Worm (Caenorhabditis elegans) whole organism, late embryonic: ENCODE measurements around the gene vav-1.

Experiments
- C08G9.2 ChIP-seq: sonication (generic microtip); optimal IDR thresholded peaks from 2 replicates; lab custom pipeline; 2016; ENCODE audit warnings: mild to moderate bottlenecking, missing genetic modification characterization, moderate library complexity, missing compliant biosample characterization
- C38D4.7 ChIP-seq: fragments of 200-800 bp; sonication (Bioruptor generic); optimal IDR thresholded peaks from 2 replicates; lab custom pipeline; 2018; ENCODE audit warnings: mild to moderate bottlenecking, missing genetic modification characterization, moderate library complexity, missing compliant biosample characterization
- K09A11.1 ChIP-seq: sonication (generic microtip); optimal IDR thresholded peaks from 2 replicates; lab custom pipeline; 2017; ENCODE audit warnings: antibody characterized with exemption, mild to moderate bottlenecking, missing genetic modification characterization, missing compliant biosample characterization; ENCODE audit not compliant: insufficient read depth
- Y22D7AL.16 ChIP-seq: sonication (generic microtip); optimal IDR thresholded peaks from 2 replicates; lab custom pipeline; 2016; ENCODE audit warnings: missing genetic modification characterization, missing compliant biosample characterization
- ama-1 ChIP-seq: fragments of 150-350 bp; optimal IDR thresholded peaks from 2 replicates; lab custom pipeline; 2014
- ceh-14 ChIP-seq: sonication (generic microtip); optimal IDR thresholded peaks from 2 replicates; lab custom pipeline; 2016; ENCODE audit warnings: missing genotype, missing genetic modification characterization, missing compliant biosample characterization
- ceh-18 ChIP-seq: sonication (generic microtip); optimal IDR thresholded peaks from 2 replicates; lab custom pipeline; 2016; ENCODE audit warnings: missing genetic modification characterization, missing compliant biosample characterization
- ceh-22 ChIP-seq: sonication (generic microtip); optimal IDR thresholded peaks from 2 replicates; lab custom pipeline; 2017; ENCODE audit warnings: missing biosample characterization, missing genetic modification characterization
- ceh-24 ChIP-seq: sonication (generic microtip); optimal IDR thresholded peaks from 2 replicates; lab custom pipeline; 2016; ENCODE audit warnings: mild to moderate bottlenecking, missing genetic modification characterization, missing compliant biosample characterization
- ceh-30 ChIP-seq: fragments of 150-350 bp; optimal IDR thresholded peaks from 2 replicates; lab custom pipeline; 2014; ENCODE audit warnings: missing biosample characterization, missing genetic modification characterization
- ceh-31 ChIP-seq: sonication (generic microtip); optimal IDR thresholded peaks from 2 replicates; lab custom pipeline; 2016; ENCODE audit warnings: missing genetic modification characterization, missing compliant biosample characterization
- ceh-34 ChIP-seq: sonication (generic microtip); optimal IDR thresholded peaks from 2 replicates; lab custom pipeline; 2016; ENCODE audit warnings: mild to moderate bottlenecking, missing genetic modification characterization, missing compliant biosample characterization
- ceh-48 ChIP-seq: sonication (generic microtip); optimal IDR thresholded peaks from 2 replicates; lab custom pipeline; 2016; ENCODE audit warnings: missing genetic modification characterization, inconsistent platforms, missing compliant biosample characterization
- ceh-6 ChIP-seq: fragments of 200-800 bp; sonication (Bioruptor generic); optimal IDR thresholded peaks from 2 replicates; lab custom pipeline; 2018; ENCODE audit warnings: mild to moderate bottlenecking, missing genetic modification characterization, missing compliant biosample characterization
- ceh-9 ChIP-seq: sonication (generic microtip); optimal IDR thresholded peaks from 2 replicates; lab custom pipeline; 2016; ENCODE audit warnings: mild to moderate bottlenecking, missing genetic modification characterization, inconsistent platforms, missing compliant biosample characterization
- che-1 ChIP-seq: sonication (generic microtip); optimal IDR thresholded peaks from 2 replicates; lab custom pipeline; 2016; ENCODE audit warnings: mild to moderate bottlenecking, missing genetic modification characterization, missing compliant biosample characterization
- dmd-4 ChIP-seq: sonication (generic microtip); optimal IDR thresholded peaks from 2 replicates; lab custom pipeline; 2016; ENCODE audit warnings: borderline replicate concordance, missing genetic modification characterization, missing compliant biosample characterization
- dve-1 ChIP-seq: sonication (generic microtip); optimal IDR thresholded peaks from 2 replicates; lab custom pipeline; 2017; ENCODE audit warnings: antibody characterized with exemption, mild to moderate bottlenecking, missing genetic modification characterization, missing compliant biosample characterization
- elt-2 ChIP-seq: sonication (generic microtip); optimal IDR thresholded peaks from 2 replicates; lab custom pipeline; 2016; ENCODE audit warnings: missing genetic modification reagents, missing genetic modification characterization, missing compliant biosample characterization
- elt-4 ChIP-seq: sonication (generic microtip); optimal IDR thresholded peaks from 2 replicates; lab custom pipeline; 2016; ENCODE audit warnings: missing genetic modification characterization, missing compliant biosample characterization
- eyg-1 ChIP-seq: sonication (generic microtip); optimal IDR thresholded peaks from 2 replicates; lab custom pipeline; 2016; ENCODE audit warnings: missing genotype, missing genetic modification characterization, missing compliant biosample characterization
- fax-1 ChIP-seq: sonication (generic microtip); optimal IDR thresholded peaks from 2 replicates; lab custom pipeline; 2016; ENCODE audit warnings: missing genotype, missing genetic modification characterization, missing compliant biosample characterization
- gmeb-2 ChIP-seq: sonication (generic microtip); optimal IDR thresholded peaks from 2 replicates; lab custom pipeline; 2016; ENCODE audit warnings: missing genetic modification characterization, inconsistent platforms, missing compliant biosample characterization
- hlh-13 ChIP-seq: fragments of 200-800 bp; sonication (Bioruptor generic); optimal IDR thresholded peaks from 2 replicates; lab custom pipeline; 2018; ENCODE audit warnings: mild to moderate bottlenecking, missing genetic modification characterization, missing compliant biosample characterization
- hlh-15 ChIP-seq: sonication (generic microtip); optimal IDR thresholded peaks from 2 replicates; lab custom pipeline; 2016; ENCODE audit warnings: missing genetic modification characterization, missing compliant biosample characterization
- hlh-6 ChIP-seq: sonication (generic microtip); optimal IDR thresholded peaks from 2 replicates; lab custom pipeline; 2016; ENCODE audit warnings: missing genotype, missing genetic modification characterization, missing compliant biosample characterization
- madf-2 ChIP-seq: sonication (generic microtip); optimal IDR thresholded peaks from 2 replicates; lab custom pipeline; 2017; ENCODE audit warnings: missing genetic modification characterization, missing compliant biosample characterization
- mec-3 ChIP-seq: sonication (generic microtip); optimal IDR thresholded peaks from 2 replicates; lab custom pipeline; 2016; ENCODE audit warnings: borderline replicate concordance, missing genetic modification characterization, missing compliant biosample characterization
- nfya-1 ChIP-seq: sonication (generic microtip); optimal IDR thresholded peaks from 2 replicates; lab custom pipeline; 2017; ENCODE audit warnings: missing genetic modification characterization, mild to moderate bottlenecking, missing compliant biosample characterization, antibody characterized with exemption, moderate library complexity
- nhr-11 ChIP-seq: fragments of 150-350 bp; optimal IDR thresholded peaks from 2 replicates; lab custom pipeline; 2014; ENCODE audit warnings: missing biosample characterization, missing genetic modification characterization
- nhr-232 ChIP-seq: sonication (generic microtip); optimal IDR thresholded peaks from 2 replicates; lab custom pipeline; 2016; ENCODE audit warnings: missing genetic modification characterization, missing compliant biosample characterization
- pha-4 ChIP-seq: fragments of 150-350 bp; optimal IDR thresholded peaks from 2 replicates; lab custom pipeline; 2018; ENCODE audit warnings: missing biosample characterization, missing genetic modification reagents, missing genetic modification characterization
- pqm-1 ChIP-seq: sonication (generic microtip); optimal IDR thresholded peaks from 2 replicates; lab custom pipeline; 2016; ENCODE audit warnings: missing genetic modification characterization, missing compliant biosample characterization
- pros-1 ChIP-seq: fragments of 150-350 bp; optimal IDR thresholded peaks from 2 replicates; lab custom pipeline; 2014; ENCODE audit warnings: missing biosample characterization, missing genetic modification reagents, missing genetic modification characterization
- rnt-1 ChIP-seq: sonication (generic microtip); optimal IDR thresholded peaks from 2 replicates; lab custom pipeline; 2016; ENCODE audit warnings: missing genetic modification characterization, missing compliant biosample characterization
- sdc-2 ChIP-seq: sonication (generic microtip); optimal IDR thresholded peaks from 2 replicates; lab custom pipeline; 2016; ENCODE audit warnings: missing genotype, missing genetic modification characterization, missing compliant biosample characterization
- sox-4 ChIP-seq: sonication (generic microtip); optimal IDR thresholded peaks from 2 replicates; lab custom pipeline; 2017; ENCODE audit warnings: mild to moderate bottlenecking, missing genetic modification characterization, inconsistent platforms, missing compliant biosample characterization
- tbx-2 ChIP-seq: sonication (generic microtip); optimal IDR thresholded peaks from 2 replicates; lab custom pipeline; 2016; ENCODE audit warnings: missing genetic modification characterization, missing compliant biosample characterization
- ttx-3 ChIP-seq: sonication (generic microtip); optimal IDR thresholded peaks from 2 replicates; lab custom pipeline; 2016; ENCODE audit warnings: missing genetic modification reagents, missing genetic modification characterization, missing compliant biosample characterization
- unc-42 ChIP-seq: sonication (generic microtip); optimal IDR thresholded peaks from 2 replicates; lab custom pipeline; 2016; ENCODE audit warnings: missing genotype, missing genetic modification characterization, missing compliant biosample characterization
- unc-86 ChIP-seq: sonication (generic microtip); optimal IDR thresholded peaks from 2 replicates; lab custom pipeline; 2016; ENCODE audit warnings: missing genetic modification characterization, missing compliant biosample characterization
- ztf-16 ChIP-seq: sonication (generic microtip); optimal IDR thresholded peaks from 2 replicates; lab custom pipeline; 2017; ENCODE audit warnings: missing genetic modification characterization, missing compliant biosample characterization

vav-1 gene

DNA sequence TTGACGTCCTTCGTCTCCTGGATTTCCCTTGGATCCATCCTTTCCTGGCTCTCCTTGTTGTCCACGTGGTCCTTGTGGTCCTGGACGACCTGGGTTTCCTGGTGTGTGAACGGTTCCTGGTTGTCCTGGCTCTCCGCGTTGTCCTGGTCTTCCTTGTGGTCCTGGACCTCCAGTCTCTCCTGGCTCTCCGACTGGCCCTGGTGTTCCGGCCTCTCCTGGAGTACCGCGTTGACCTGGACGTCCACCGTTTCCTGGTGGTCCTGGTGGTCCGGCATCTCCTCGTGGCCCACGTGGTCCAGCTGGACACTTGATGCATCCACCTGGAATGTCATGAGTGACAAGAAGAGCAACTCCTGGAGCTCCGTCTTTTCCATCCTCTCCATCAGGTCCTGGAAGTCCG lies 1.9 kb upstream of the vav-1 start:
- TF ChIP-seq ceh-9 (tag; lab: Kevin White, UChicago) (no peak), ceh-24 (no peak), madf-2 (no peak), sdc-2 (peak; percentile 27), nhr-11 (tag; lab: Kevin White, UChicago) (no peak), hlh-13 (GFP tag; lab: Kevin White, UChicago) (no peak), C08G9.2 (tag; lab: Kevin White, UChicago) (peak; percentile 31), C38D4.7 (GFP tag; lab: Kevin White, UChicago) (no peak), hlh-6 (no peak), elt-4 (tag; lab: Kevin White, UChicago) (peak; percentile 63), pqm-1 (tag; lab: Kevin White, UChicago) (no peak), sox-4 (tag; lab: Kevin White, UChicago) (no peak), dmd-4 (tag; lab: Kevin White, UChicago) (no peak), nfya-1 (tag; lab: Kevin White, UChicago) (no peak), ceh-14 (tag; lab: Kevin White, UChicago) (no peak), ceh-30 (no peak), K09A11.1 (tag; lab: Kevin White, UChicago) (no peak), ama-1 (lab: Kevin White, UChicago) (no peak), gmeb-2 (tag; lab: Kevin White, UChicago) (no peak), ceh-18 (tag; lab: Kevin White, UChicago) (no peak), mec-3 (tag; lab: Kevin White, UChicago) (no peak), ceh-6 (GFP tag; lab: Kevin White, UChicago) (no peak)

DNA sequence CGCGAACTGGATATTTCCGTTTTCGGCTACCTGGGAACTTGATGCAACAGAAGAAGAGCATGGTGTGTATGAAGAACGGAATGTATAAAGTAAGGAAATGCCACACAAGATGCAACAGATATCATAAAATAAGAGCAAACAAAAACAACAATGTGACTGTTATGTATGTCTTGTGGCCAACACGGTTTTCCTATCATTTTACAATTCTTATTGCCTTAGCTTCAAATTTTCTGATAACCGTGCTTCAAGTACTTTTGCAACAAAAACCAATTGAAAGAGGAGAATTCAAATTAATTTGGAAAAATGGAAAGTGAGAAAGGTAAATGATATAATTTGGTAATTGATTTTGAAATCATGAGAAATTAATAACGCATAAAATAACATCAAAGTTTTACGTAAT lies 381 bp downstream of the vav-1 start:
- TF ChIP-seq hlh-15 (tag; lab: Kevin White, UChicago) = no peak
- TF ChIP-seq ceh-34 = no peak
- no peak for TF ChIP-seq rnt-1 (tag; lab: Kevin White, UChicago)
- TF ChIP-seq Y22D7AL.16 (tag; lab: Kevin White, UChicago) = no peak
- TF ChIP-seq C38D4.7 (GFP tag; lab: Kevin White, UChicago) = no peak
- no peak for TF ChIP-seq elt-2
- TF ChIP-seq unc-86 = no peak
- TF ChIP-seq madf-2 = no peak
- TF ChIP-seq nhr-232 (tag; lab: Kevin White, UChicago) = no peak
- no peak for TF ChIP-seq ceh-48 (tag; lab: Kevin White, UChicago)
- no peak for TF ChIP-seq pha-4
- no peak for TF ChIP-seq che-1 (tag; lab: Kevin White, UChicago)
- TF ChIP-seq ztf-16 (tag; lab: Kevin White, UChicago) = no peak
- TF ChIP-seq dmd-4 (tag; lab: Kevin White, UChicago) = no peak
- TF ChIP-seq ceh-30 = no peak
- no peak for TF ChIP-seq C08G9.2 (tag; lab: Kevin White, UChicago)
- TF ChIP-seq tbx-2 (tag; lab: Kevin White, UChicago) = no peak

DNA sequence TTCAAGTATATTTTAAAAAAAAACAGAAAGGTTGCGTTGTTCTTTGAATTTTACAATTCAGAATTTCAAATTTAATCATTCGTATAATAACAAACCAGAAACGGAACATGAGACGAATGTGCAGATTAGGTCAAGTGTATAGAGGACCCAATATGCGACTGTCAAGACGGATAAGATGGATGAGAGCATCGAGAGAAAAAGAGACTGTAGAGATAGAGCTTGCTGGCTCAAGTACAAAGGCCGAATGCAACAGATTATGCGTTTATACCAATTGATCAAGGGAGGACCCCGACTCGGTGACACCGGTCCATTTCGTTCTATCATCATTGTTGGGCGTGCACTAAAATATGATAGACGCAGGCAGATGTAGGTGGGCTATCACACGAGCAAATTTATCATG lies 1.6 kb downstream of the vav-1 start:
- TF ChIP-seq fax-1 (tag; lab: Kevin White, UChicago) (no peak), nhr-232 (tag; lab: Kevin White, UChicago) (no peak), ttx-3 (no peak), eyg-1 (tag; lab: Kevin White, UChicago) (no peak), rnt-1 (tag; lab: Kevin White, UChicago) (no peak), mec-3 (tag; lab: Kevin White, UChicago) (no peak), dmd-4 (tag; lab: Kevin White, UChicago) (no peak), dve-1 (tag; lab: Kevin White, UChicago) (no peak), ceh-22 (tag; lab: Kevin White, UChicago) (no peak), nhr-11 (tag; lab: Kevin White, UChicago) (no peak), unc-42 (no peak), pros-1 (tag; lab: Kevin White, UChicago) (no peak), ceh-14 (tag; lab: Kevin White, UChicago) (no peak), Y22D7AL.16 (tag; lab: Kevin White, UChicago) (no peak), ceh-31 (tag; lab: Kevin White, UChicago) (no peak), ceh-48 (tag; lab: Kevin White, UChicago) (no peak), che-1 (tag; lab: Kevin White, UChicago) (no peak), hlh-6 (no peak), ztf-16 (tag; lab: Kevin White, UChicago) (no peak)
